Fruit fly (Drosophila melanogaster) whole organism, embryonic: ENCODE data around the gene CG32720.
A peak's percentile ranks its signal among the peaks of the same experiment; 100 is the strongest.

Experiments used
- Blimp-1 ChIP-seq: fragments of 200-800 bp; sonication (Bioruptor generic); optimal IDR thresholded peaks from 3 replicates; lab custom pipeline; 2018; ENCODE audit warnings: missing biosample characterization, missing genetic modification characterization, mild to moderate bottlenecking, moderate library complexity, missing genetic modification reagents
- CG10209 ChIP-seq: fragments of 200-800 bp; sonication (Bioruptor generic); optimal IDR thresholded peaks from 3 replicates; lab custom pipeline; 2017; ENCODE audit warnings: missing biosample characterization, mild to moderate bottlenecking, missing genetic modification characterization, missing genetic modification reagents
- CG10274 ChIP-seq: fragments of 200-800 bp; sonication (Bioruptor generic); optimal IDR thresholded peaks from 3 replicates; lab custom pipeline; 2017; ENCODE audit warnings: missing biosample characterization, mild to moderate bottlenecking, missing genetic modification characterization
- CG10366 ChIP-seq: fragments of 200-800 bp; sonication (Bioruptor generic); IDR thresholded peaks from 2 replicates; pipeline ENCODE4 v1.3.6; 2022; ENCODE audit warnings: missing biosample characterization, missing genetic modification characterization
- CG10959 ChIP-seq: fragments of 200-800 bp; sonication (Bioruptor generic); IDR thresholded peaks from 2 replicates; pipeline ENCODE4 v1.3.6; 2022; ENCODE audit warnings: missing biosample characterization, missing genetic modification characterization
- CG11723 ChIP-seq: fragments of 200-800 bp; sonication (Bioruptor generic); optimal IDR thresholded peaks from 2 replicates; lab custom pipeline; 2017; ENCODE audit warnings: missing biosample characterization, mild to moderate bottlenecking, missing genetic modification characterization
- CG12236 ChIP-seq: fragments of 200-800 bp; sonication (Bioruptor generic); optimal IDR thresholded peaks from 2 replicates; lab custom pipeline; 2016; ENCODE audit warnings: missing biosample characterization, missing genetic modification characterization
- CG12391 ChIP-seq: fragments of 200-800 bp; sonication (Bioruptor generic); optimal IDR thresholded peaks from 3 replicates; lab custom pipeline; 2018; ENCODE audit warnings: missing biosample characterization, mild to moderate bottlenecking, missing genetic modification characterization, moderate library complexity
- CG14710 ChIP-seq: fragments of 200-800 bp; sonication (Bioruptor generic); optimal IDR thresholded peaks from 3 replicates; lab custom pipeline; 2019; ENCODE audit warnings: missing biosample characterization, mild to moderate bottlenecking, missing genetic modification characterization, moderate library complexity
- CG15479 ChIP-seq: fragments of 200-800 bp; sonication (Bioruptor generic); optimal IDR thresholded peaks from 3 replicates; lab custom pipeline; 2019; ENCODE audit warnings: missing biosample characterization, mild to moderate bottlenecking, missing genetic modification characterization, moderate library complexity
- CG1603 ChIP-seq: fragments of 200-800 bp; sonication (Bioruptor generic); optimal IDR thresholded peaks from 2 replicates; lab custom pipeline; 2019; ENCODE audit warnings: missing biosample characterization, mild to moderate bottlenecking, missing genetic modification characterization, moderate library complexity
- CG17328 ChIP-seq: fragments of 200-800 bp; sonication (Bioruptor generic); IDR thresholded peaks from 2 replicates; pipeline ENCODE4 v1.3.6; 2022; ENCODE audit warnings: missing biosample characterization, missing genetic modification characterization
- CG17361 ChIP-seq: fragments of 200-800 bp; sonication (Bioruptor generic); IDR thresholded peaks from 3 replicates; pipeline ENCODE4 v1.3.6; 2022; ENCODE audit warnings: missing biosample characterization, missing genetic modification characterization
- CG1832 ChIP-seq: fragments of 200-800 bp; sonication (Bioruptor generic); optimal IDR thresholded peaks from 2 replicates; lab custom pipeline; 2017; ENCODE audit warnings: missing biosample characterization, mild to moderate bottlenecking, missing genetic modification characterization, inconsistent platforms
- CG2129 ChIP-seq: fragments of 200-800 bp; sonication (Bioruptor generic); IDR thresholded peaks from 2 replicates; pipeline ENCODE4 v1.3.6; 2022; ENCODE audit warnings: missing biosample characterization, missing genetic modification characterization; ENCODE audit not compliant: partially characterized antibody
- CG31441 ChIP-seq: fragments of 200-800 bp; sonication (Bioruptor generic); IDR thresholded peaks from 2 replicates; pipeline ENCODE4 v1.3.6; 2022; ENCODE audit warnings: missing biosample characterization, missing genetic modification characterization
- CG33213 ChIP-seq: fragments of 200-800 bp; sonication (Bioruptor generic); optimal IDR thresholded peaks from 3 replicates; lab custom pipeline; 2016; ENCODE audit warnings: missing biosample characterization, missing genetic modification characterization
- CG4360 ChIP-seq: fragments of 200-800 bp; sonication (Bioruptor generic); IDR thresholded peaks from 2 replicates; pipeline ENCODE4 v1.3.6; 2022; ENCODE audit warnings: missing biosample characterization, missing genetic modification characterization
- CG4730 ChIP-seq: fragments of 200-800 bp; sonication (Bioruptor generic); IDR thresholded peaks from 2 replicates; pipeline ENCODE4 v1.3.6; 2022; ENCODE audit warnings: missing biosample characterization, missing genetic modification characterization
- CG4820 ChIP-seq: fragments of 200-800 bp; sonication (Bioruptor generic); optimal IDR thresholded peaks from 3 replicates; lab custom pipeline; 2016; ENCODE audit warnings: missing biosample characterization, missing genetic modification characterization
- CG7963 ChIP-seq: fragments of 200-800 bp; sonication (Bioruptor generic); IDR thresholded peaks from 3 replicates; pipeline ENCODE4 v1.3.6; 2022; ENCODE audit warnings: missing biosample characterization, missing genetic modification characterization; ENCODE audit not compliant: partially characterized antibody
- CG8359 ChIP-seq: fragments of 200-800 bp; sonication (Bioruptor generic); optimal IDR thresholded peaks from 2 replicates; lab custom pipeline; 2017; ENCODE audit warnings: missing biosample characterization, mild to moderate bottlenecking, missing genetic modification characterization, borderline replicate concordance
- Chrac-16 ChIP-seq: fragments of 200-800 bp; sonication (Bioruptor generic); optimal IDR thresholded peaks from 3 replicates; lab custom pipeline; 2016; ENCODE audit warnings: missing biosample characterization, missing genetic modification characterization
- E2f2 ChIP-seq: fragments of 200-800 bp; sonication (Bioruptor generic); IDR thresholded peaks from 2 replicates; pipeline ENCODE4 v1.3.6; 2022; ENCODE audit warnings: missing biosample characterization, missing genetic modification characterization
- HLH4C ChIP-seq: fragments of 200-800 bp; sonication (Bioruptor generic); IDR thresholded peaks from 3 replicates; pipeline ENCODE4 v1.3.6; 2022; ENCODE audit warnings: missing biosample characterization, missing genetic modification characterization; ENCODE audit not compliant: partially characterized antibody
- HmgZ ChIP-seq: fragments of 200-800 bp; sonication (Bioruptor generic); optimal IDR thresholded peaks from 2 replicates; lab custom pipeline; 2018; ENCODE audit warnings: missing biosample characterization, mild to moderate bottlenecking, missing genetic modification characterization
- MBD-R2 ChIP-seq: fragments of 200-800 bp; sonication (Bioruptor generic); IDR thresholded peaks from 2 replicates; pipeline ENCODE4 v1.3.6; 2022; ENCODE audit warnings: missing biosample characterization, missing genetic modification characterization
- PHDP ChIP-seq: fragments of 200-800 bp; sonication (Bioruptor generic); optimal IDR thresholded peaks from 3 replicates; lab custom pipeline; 2018; ENCODE audit warnings: missing biosample characterization, mild to moderate bottlenecking, missing genetic modification characterization, moderate library complexity
- Xrp1 ChIP-seq: fragments of 200-800 bp; sonication (Bioruptor generic); IDR thresholded peaks from 2 replicates; pipeline ENCODE4 v1.3.6; 2022; ENCODE audit warnings: missing biosample characterization, missing genetic modification characterization
- YL-1 ChIP-seq: fragments of 200-800 bp; sonication (Bioruptor generic); optimal IDR thresholded peaks from 3 replicates; lab custom pipeline; 2017; ENCODE audit warnings: missing biosample characterization, mild to moderate bottlenecking, missing genetic modification characterization
- aop ChIP-seq: fragments of 200-800 bp; sonication (Bioruptor generic); IDR thresholded peaks from 2 replicates; pipeline ENCODE4 v1.3.6; 2022; ENCODE audit warnings: missing biosample characterization, missing genetic modification characterization
- ash1 ChIP-seq: fragments of 200-800 bp; sonication (Bioruptor generic); optimal IDR thresholded peaks from 2 replicates; lab custom pipeline; 2018; ENCODE audit warnings: missing biosample characterization, mild to moderate bottlenecking, missing genetic modification characterization
- az2 ChIP-seq: fragments of 200-800 bp; sonication (Bioruptor generic); optimal IDR thresholded peaks from 3 replicates; lab custom pipeline; 2016; ENCODE audit warnings: missing biosample characterization, missing genetic modification characterization
- bowl ChIP-seq: fragments of 200-800 bp; sonication (Bioruptor generic); IDR thresholded peaks from 2 replicates; pipeline ENCODE4 v1.3.6; 2022; ENCODE audit warnings: missing biosample characterization, missing genetic modification characterization
- cg ChIP-seq: fragments of 200-800 bp; sonication (Bioruptor generic); optimal IDR thresholded peaks from 3 replicates; lab custom pipeline; 2019; ENCODE audit warnings: missing biosample characterization, mild to moderate bottlenecking, missing genetic modification characterization, moderate library complexity
- croc ChIP-seq: fragments of 200-800 bp; sonication (Bioruptor generic); conservative IDR thresholded peaks from 3 replicates; pipeline ENCODE4 v1.3.6; 2022; ENCODE audit warnings: missing biosample characterization, missing genetic modification characterization
- crp ChIP-seq, 2 experiments: fragments of 200-800 bp; sonication (Bioruptor generic); optimal IDR thresholded peaks; 2 replicates in 1 of 2; 3 replicates in 1 of 2; lab custom pipeline; 2017; ENCODE audit warnings: missing biosample characterization in 2 of 2, missing genetic modification characterization in 2 of 2, mild to moderate bottlenecking in 1 of 2, moderate library complexity in 1 of 2
- dan ChIP-seq: fragments of 200-800 bp; sonication (Bioruptor generic); IDR thresholded peaks from 2 replicates; pipeline ENCODE4 v1.3.6; 2022; ENCODE audit warnings: missing biosample characterization, missing genetic modification characterization
- dpn ChIP-seq, 2 experiments: fragments of 200-800 bp; sonication (Bioruptor generic); optimal IDR thresholded peaks; 3 replicates each; lab custom pipeline; 2016; ENCODE audit warnings: missing biosample characterization in 2 of 2, missing genetic modification characterization in 2 of 2
- fd102C ChIP-seq: fragments of 200-800 bp; sonication (Bioruptor generic); optimal IDR thresholded peaks from 2 replicates; lab custom pipeline; 2018; ENCODE audit warnings: missing biosample characterization, mild to moderate bottlenecking, missing genetic modification characterization, moderate library complexity
- fd96Cb ChIP-seq: fragments of 200-800 bp; sonication (Bioruptor generic); optimal IDR thresholded peaks from 2 replicates; lab custom pipeline; 2018; ENCODE audit warnings: missing biosample characterization, mild to moderate bottlenecking, missing genetic modification characterization, moderate library complexity
- gem ChIP-seq: fragments of 200-800 bp; sonication (Bioruptor generic); optimal IDR thresholded peaks from 2 replicates; lab custom pipeline; 2019; ENCODE audit warnings: missing biosample characterization, mild to moderate bottlenecking, missing genetic modification characterization, moderate library complexity
- klu ChIP-seq: fragments of 200-800 bp; sonication (Bioruptor generic); IDR thresholded peaks from 2 replicates; pipeline ENCODE4 v1.3.6; 2022; ENCODE audit warnings: missing biosample characterization, missing genetic modification characterization
- knrl ChIP-seq: fragments of 200-800 bp; sonication (Bioruptor generic); IDR thresholded peaks from 3 replicates; pipeline ENCODE4 v1.3.6; 2022; ENCODE audit warnings: missing biosample characterization, missing genetic modification characterization; ENCODE audit not compliant: partially characterized antibody
- lmd ChIP-seq: fragments of 200-800 bp; sonication (Bioruptor generic); IDR thresholded peaks from 2 replicates; pipeline ENCODE4 v1.3.6; 2022; ENCODE audit warnings: missing biosample characterization, missing genetic modification characterization
- lola ChIP-seq, 3 experiments: fragments of >200 bp in 2 of 3; fragments of 200-800 bp in 1 of 3; sonication (Bioruptor generic) in 1 of 3; optimal IDR thresholded peaks; 2 replicates each; lab custom pipeline; 2017 to 2019; ENCODE audit warnings: missing biosample characterization in 3 of 3, missing genetic modification characterization in 3 of 3, mild to moderate bottlenecking in 1 of 3, moderate library complexity in 1 of 3
- nerfin-1 ChIP-seq: fragments of 200-800 bp; sonication (Bioruptor generic); optimal IDR thresholded peaks from 3 replicates; lab custom pipeline; 2019; ENCODE audit warnings: missing biosample characterization, mild to moderate bottlenecking, missing genetic modification characterization, moderate library complexity
- pnt ChIP-seq: fragments of 200-800 bp; sonication (Bioruptor generic); optimal IDR thresholded peaks from 3 replicates; lab custom pipeline; 2016; ENCODE audit warnings: missing biosample characterization, missing genetic modification characterization
- twi ChIP-seq: fragments of 200-800 bp; optimal IDR thresholded peaks from 2 replicates; lab custom pipeline; 2019; ENCODE audit warnings: missing biosample characterization, mild to moderate bottlenecking, missing genetic modification characterization, moderate library complexity
- zf30C ChIP-seq: fragments of 200-800 bp; sonication (Bioruptor generic); optimal IDR thresholded peaks from 3 replicates; lab custom pipeline; 2018; ENCODE audit warnings: missing biosample characterization, mild to moderate bottlenecking, missing genetic modification characterization

CG32720 gene

dm6 chrX:7556270-7556669, 19.5 kb upstream of the CG32720 start (continued):
- TF ChIP-seq CG15479 (GFP tag; lab: Kevin White, UChicago): no peak
- peak; percentile 51 for TF ChIP-seq gem
- TF ChIP-seq az2 (GFP tag; lab: Kevin White, UChicago): no peak
- no peak for TF ChIP-seq ash1
- TF ChIP-seq PHDP (tag; lab: Kevin White, UChicago): peak; percentile 3
- no peak for TF ChIP-seq dpn (GFP tag; optimal IDR thresholded peaks at IDR 0.05; lab: Kevin White, UChicago)
- no peak for TF ChIP-seq CG10366 (GFP tag; lab: Robert Waterston, UW)
- TF ChIP-seq CG8359 (GFP tag; lab: Kevin White, UChicago): no peak
- TF ChIP-seq aop (GFP tag; lab: Robert Waterston, UW): no peak
- no peak for TF ChIP-seq CG11723 (GFP tag; lab: Kevin White, UChicago)
- TF ChIP-seq Blimp-1 (GFP tag; lab: Kevin White, UChicago): peak; percentile 42
- peak; percentile 62; the same call in 1 of the 2 replicates for TF ChIP-seq Xrp1 (GFP tag; lab: Robert Waterston, UW)
- TF ChIP-seq zf30C (GFP tag; lab: Kevin White, UChicago): peak; percentile 55
- TF ChIP-seq knrl: no peak
- TF ChIP-seq CG10209 (GFP tag; lab: Kevin White, UChicago): peak; percentile 10
- TF ChIP-seq CG12391: peak; percentile 23
- no peak for TF ChIP-seq CG1832 (GFP tag; lab: Kevin White, UChicago)
- no peak for TF ChIP-seq E2f2
- peak; percentile 56 for TF ChIP-seq CG1603
- TF ChIP-seq CG4820 (GFP tag; lab: Kevin White, UChicago): peak; percentile 28
- TF ChIP-seq HmgZ (tag; lab: Kevin White, UChicago): no peak
- TF ChIP-seq cg (GFP tag; lab: Kevin White, UChicago): no peak
- no peak for TF ChIP-seq pnt (GFP tag; lab: Kevin White, UChicago)
- TF ChIP-seq croc (GFP tag; lab: Robert Waterston, UW): no peak
- TF ChIP-seq lmd (GFP tag; lab: Robert Waterston, UW): peak; percentile 32; the same call in 1 of the 2 replicates
- 0 out of 3 replicates have a peak, but pooled peaks have one; percentile 44 for TF ChIP-seq CG17361 (GFP tag; lab: Robert Waterston, UW)
- TF ChIP-seq CG4360 (GFP tag; lab: Robert Waterston, UW): no peak
- peak; percentile 47; the same call in 1 of the 2 replicates for TF ChIP-seq CG31441 (GFP tag; lab: Robert Waterston, UW)
- no peak for TF ChIP-seq CG4730 (GFP tag; lab: Robert Waterston, UW)
- no peak for TF ChIP-seq MBD-R2 (GFP tag; lab: Robert Waterston, UW)
- peak; percentile 54 for TF ChIP-seq CG14710 (tag; lab: Kevin White, UChicago)
- TF ChIP-seq CG12236: no peak
- peak; percentile 22 for TF ChIP-seq fd96Cb (tag; lab: Kevin White, UChicago)
- TF ChIP-seq CG33213 (GFP tag; lab: Kevin White, UChicago): no peak
- TF ChIP-seq klu (GFP tag; lab: Robert Waterston, UW): no peak
- TF ChIP-seq nerfin-1 (tag; lab: Kevin White, UChicago): no peak
- TF ChIP-seq CG7963: no peak
- TF ChIP-seq fd102C (GFP tag; lab: Kevin White, UChicago): no peak
- TF ChIP-seq YL-1 (GFP tag; lab: Kevin White, UChicago): no peak
- 0 out of 2 replicates have a peak, but pooled peaks have one; percentile 48 for TF ChIP-seq CG17328
- peak; percentile 8 for TF ChIP-seq Chrac-16
- TF ChIP-seq CG10274 (GFP tag; lab: Kevin White, UChicago): no peak
- TF ChIP-seq dan (GFP tag; lab: Robert Waterston, UW): 0 out of 2 replicates have a peak, but pooled peaks have one; percentile 11
- no peak for TF ChIP-seq crp (GFP tag; optimal IDR thresholded peaks at IDR 0.05; lab: Kevin White, UChicago)
- TF ChIP-seq lola (GFP tag; optimal IDR thresholded peaks at IDR 0.05; lab: Kevin White, UChicago): peak in 1 of 3 experiments; percentile 43
- TF ChIP-seq twi: no peak
- TF ChIP-seq CG10959 (GFP tag; lab: Robert Waterston, UW): 0 out of 2 replicates have a peak, but pooled peaks have one; percentile 30
- no peak for TF ChIP-seq CG2129 (GFP tag; lab: Robert Waterston, UW)
- no peak for TF ChIP-seq HLH4C (GFP tag; lab: Robert Waterston, UW)
- no peak for TF ChIP-seq bowl (GFP tag; lab: Robert Waterston, UW)
